Worm (Caenorhabditis elegans): Measurements from ENCODE around the gene K07E3.9.

K07E3.9 gene

DNA sequence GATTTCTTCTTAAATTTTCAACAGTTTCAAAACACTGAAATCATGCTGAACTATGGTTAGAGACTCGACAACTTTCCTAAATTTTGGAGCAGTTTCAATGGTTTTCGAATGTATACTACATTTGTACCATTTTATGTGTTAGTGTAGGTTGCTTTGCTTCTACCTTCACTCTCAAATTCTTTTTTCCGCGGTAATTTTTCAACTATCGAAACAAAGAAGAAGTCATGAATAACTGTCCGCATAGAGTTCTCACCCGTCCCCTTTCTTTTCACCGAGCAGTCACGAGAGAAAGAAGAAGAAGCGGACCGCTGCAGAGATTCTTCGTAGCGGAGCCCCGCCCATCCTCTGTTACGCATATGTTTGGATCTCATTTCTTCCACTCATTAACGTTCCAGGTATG is 8.1 kb downstream of the K07E3.9 start, which contains the start of gene hlh-8:
Gene hlh-8, plus strand, starts transcription at position 301 of the 400 bp plus-strand sequence.
- TF ChIP-seq lin-11 (tag; optimal IDR thresholded peaks at IDR 0.05), result no peak
- no peak for TF ChIP-seq mdl-1 (tag; optimal IDR thresholded peaks at IDR 0.05)
- no peak for TF ChIP-seq ztf-11 (tag; optimal IDR thresholded peaks at IDR 0.05)
- TF ChIP-seq nhr-12 (tag; optimal IDR thresholded peaks at IDR 0.05), result no peak
- no peak for TF ChIP-seq nhr-77 (tag; optimal IDR thresholded peaks at IDR 0.05)
- no peak for TF ChIP-seq nhr-10 (tag; optimal IDR thresholded peaks at IDR 0.05)
- TF ChIP-seq gmeb-1 (tag; optimal IDR thresholded peaks at IDR 0.05), result no peak
- no peak for TF ChIP-seq sma-3 (GFP tag; optimal IDR thresholded peaks at IDR 0.05)
- TF ChIP-seq crh-2 (tag; optimal IDR thresholded peaks at IDR 0.05), result no peak
- TF ChIP-seq blmp-1 (tag; optimal IDR thresholded peaks at IDR 0.05; ENCODE audit: insufficient read depth), result no peak
- TF ChIP-seq nhr-25 (tag; optimal IDR thresholded peaks at IDR 0.05), result no peak
- TF ChIP-seq unc-62 (GFP tag; optimal IDR thresholded peaks at IDR 0.05), result no peak
- no peak for TF ChIP-seq elt-3 (tag; optimal IDR thresholded peaks at IDR 0.05)
- no peak for TF ChIP-seq mbf-1 (tag; optimal IDR thresholded peaks at IDR 0.05)
- TF ChIP-seq unc-39 (tag; optimal IDR thresholded peaks at IDR 0.05), result no peak
- TF ChIP-seq lin-39 (tag; optimal IDR thresholded peaks at IDR 0.05), result no peak
- TF ChIP-seq aly-2 (tag; optimal IDR thresholded peaks at IDR 0.05), result no peak

DNA sequence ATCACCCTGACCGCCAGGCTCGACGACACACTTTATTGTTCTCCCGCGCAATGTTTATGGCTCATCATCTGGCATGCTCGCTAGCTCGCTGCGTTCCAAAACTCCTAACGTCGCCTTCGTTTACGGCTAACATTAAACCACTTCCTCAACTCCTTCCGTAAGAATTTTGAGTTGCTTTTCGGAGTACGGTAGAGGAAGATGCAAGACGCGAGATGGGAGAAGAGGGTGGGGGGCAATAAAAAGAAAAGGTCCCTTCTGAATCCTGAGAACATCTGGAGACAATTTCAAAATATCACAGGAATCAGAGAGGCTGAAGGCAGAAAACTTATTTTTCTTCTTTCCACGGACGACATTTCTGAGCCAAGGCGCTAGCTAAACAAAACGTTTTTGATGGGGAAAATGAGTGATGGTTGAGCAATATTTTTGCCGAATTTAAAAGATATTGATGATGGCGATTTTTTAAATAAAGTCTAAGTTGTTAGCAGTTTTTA is 9.9 kb downstream of the K07E3.9 start:
- TF ChIP-seq mdl-1 (tag; optimal IDR thresholded peaks at IDR 0.05) (no peak), mab-5 (tag; optimal IDR thresholded peaks at IDR 0.05) (no peak), aly-2 (tag; optimal IDR thresholded peaks at IDR 0.05) (no peak)

DNA sequence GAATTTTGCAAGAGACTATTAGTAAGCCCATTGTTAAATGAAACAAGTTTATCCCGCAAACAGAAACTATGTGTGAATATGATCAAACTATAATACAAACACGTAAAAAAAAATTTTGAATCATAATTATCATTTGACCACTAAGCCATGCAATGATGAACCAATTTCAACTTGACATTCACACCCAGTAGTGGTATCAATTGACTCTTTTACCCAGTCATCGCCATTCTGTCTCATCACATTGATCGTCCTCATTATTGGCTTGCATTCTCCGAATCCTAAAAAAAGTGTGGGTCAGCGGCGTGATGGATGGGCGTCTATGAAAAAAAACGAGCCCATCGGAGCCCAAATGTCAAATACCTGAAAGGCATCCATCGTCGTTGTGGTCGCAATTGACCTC is 12.3 kb downstream of the K07E3.9 start:
- TF ChIP-seq nhr-25 (tag; optimal IDR thresholded peaks at IDR 0.05) (no peak), ztf-4 (tag; optimal IDR thresholded peaks at IDR 0.05) (no peak), nhr-6 (tag; optimal IDR thresholded peaks at IDR 0.05) (no peak), ama-1 (optimal IDR thresholded peaks at IDR 0.05) (no peak), elt-1 (tag; optimal IDR thresholded peaks at IDR 0.05) (no peak), nhr-10 (tag; optimal IDR thresholded peaks at IDR 0.05) (no peak), nhr-11 (tag; optimal IDR thresholded peaks at IDR 0.05) (no peak), unc-55 (GFP tag; optimal IDR thresholded peaks at IDR 0.05) (no peak), blmp-1 (tag; optimal IDR thresholded peaks at IDR 0.05; ENCODE audit: insufficient read depth) (no peak)

DNA sequence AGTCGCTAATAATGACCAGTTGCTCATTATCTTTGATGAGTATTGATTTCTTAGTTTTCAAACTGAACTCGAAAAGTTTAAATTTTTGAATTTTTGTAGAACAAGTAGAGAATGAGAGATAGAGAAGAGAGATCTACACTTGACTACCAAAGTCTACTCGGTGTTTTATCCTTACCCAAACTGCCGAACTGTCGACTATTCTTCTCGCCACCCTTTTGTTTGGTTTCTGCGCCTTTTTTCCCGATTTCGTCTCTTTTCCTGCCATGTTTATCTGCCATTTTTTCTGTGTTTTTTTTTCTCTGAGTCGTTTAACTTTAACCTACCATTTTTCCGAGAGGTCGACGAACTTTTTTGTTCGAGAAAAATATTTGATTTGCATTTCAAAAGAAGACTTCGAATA is 15.2 kb downstream of the K07E3.9 start, which contains the start of gene C02B8.12:
Gene C02B8.12, minus strand, starts transcription at position 175 of the 400 bp plus-strand sequence.
- TF ChIP-seq C34F6.9 (tag; optimal IDR thresholded peaks at IDR 0.05) (no peak), nhr-6 (tag; optimal IDR thresholded peaks at IDR 0.05) (no peak), elt-1 (tag; optimal IDR thresholded peaks at IDR 0.05) (no peak), blmp-1 (tag; optimal IDR thresholded peaks at IDR 0.05; ENCODE audit: insufficient read depth) (no peak)

DNA sequence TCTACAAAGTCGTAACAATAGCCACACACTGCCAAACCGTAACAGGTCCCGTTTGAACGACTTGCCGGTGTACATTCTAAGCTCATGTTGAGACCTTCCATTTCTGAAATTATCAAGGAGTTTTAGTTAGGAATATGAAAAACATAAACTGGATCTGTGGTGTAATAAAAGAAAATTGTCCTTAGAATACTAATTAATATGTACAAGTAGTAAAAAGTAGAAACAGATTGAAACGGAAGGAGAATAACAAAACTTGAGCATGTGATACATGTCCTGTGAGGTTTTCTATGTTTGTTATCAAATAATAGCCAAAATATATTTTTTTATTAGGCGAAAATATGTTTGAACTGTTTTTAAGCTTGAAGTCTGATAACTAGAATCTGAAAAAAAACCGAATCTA is 21.5 kb downstream of the K07E3.9 start, which contains the start of gene frpr-1:
Gene frpr-1, minus strand, starts transcription at position 101 of the 400 bp plus-strand sequence.
- no peak for TF ChIP-seq nhr-23 (tag; optimal IDR thresholded peaks at IDR 0.05)
- TF ChIP-seq egl-27 (tag; optimal IDR thresholded peaks at IDR 0.05), result no peak
- no peak for TF ChIP-seq crh-2 (tag; optimal IDR thresholded peaks at IDR 0.05)
- TF ChIP-seq peb-1 (tag; optimal IDR thresholded peaks at IDR 0.05), result no peak
- no peak for TF ChIP-seq fos-1 (tag; optimal IDR thresholded peaks at IDR 0.05)
- TF ChIP-seq nhr-25 (tag; optimal IDR thresholded peaks at IDR 0.05), result no peak
- no peak for TF ChIP-seq dmd-4 (tag; optimal IDR thresholded peaks at IDR 0.05)
- TF ChIP-seq lin-11 (tag; optimal IDR thresholded peaks at IDR 0.05), result no peak
- no peak for TF ChIP-seq R02D3.7 (tag; optimal IDR thresholded peaks at IDR 0.05)
- TF ChIP-seq sma-9 (GFP tag; optimal IDR thresholded peaks at IDR 0.05), result no peak
- no peak for TF ChIP-seq sma-9 (tag; optimal IDR thresholded peaks at IDR 0.05)
- no peak for TF ChIP-seq lsy-2 (tag; optimal IDR thresholded peaks at IDR 0.05)
- no peak for TF ChIP-seq blmp-1 (tag; optimal IDR thresholded peaks at IDR 0.05; ENCODE audit: insufficient read depth)
- no peak for TF ChIP-seq mdl-1 (tag; optimal IDR thresholded peaks at IDR 0.05)
- no peak for TF ChIP-seq nhr-237 (tag; optimal IDR thresholded peaks at IDR 0.05)
- no peak for TF ChIP-seq sem-4 (tag; optimal IDR thresholded peaks at IDR 0.05)
- no peak for TF ChIP-seq zag-1 (tag; optimal IDR thresholded peaks at IDR 0.05)
- TF ChIP-seq nhr-21 (tag; optimal IDR thresholded peaks at IDR 0.05), result no peak

All from whole organism, L2 larva.